Worm (Caenorhabditis elegans) whole organism, young adult: ENCODE measurements around the gene npr-12.

Experiments
- B0019.2 ChIP-seq: fragments of 200-800 bp; sonication (Bioruptor generic); conservative IDR thresholded peaks from 2 replicates; pipeline ENCODE4 v1.3.6; 2022; ENCODE audit warnings: missing genetic modification reagents, missing genetic modification characterization, missing compliant biosample characterization
- B0336.3 ChIP-seq: fragments of 200-800 bp; sonication (Bioruptor generic); IDR thresholded peaks from 2 replicates; pipeline ENCODE4 v1.3.6; 2022; ENCODE audit warnings: missing genetic modification characterization, missing compliant biosample characterization
- C06A6.2 ChIP-seq: fragments of 200-800 bp; sonication (Bioruptor generic); conservative IDR thresholded peaks from 2 replicates; pipeline ENCODE4 v1.3.6; 2022; ENCODE audit warnings: missing genetic modification characterization, missing compliant biosample characterization
- D2030.7 ChIP-seq: fragments of 200-800 bp; sonication (Bioruptor generic); IDR thresholded peaks from 2 replicates; pipeline ENCODE4 v1.3.6; 2022; ENCODE audit warnings: missing genetic modification reagents, missing genetic modification characterization, missing compliant biosample characterization
- F10E7.11 ChIP-seq: sonication (generic microtip); optimal IDR thresholded peaks from 2 replicates; lab custom pipeline; 2017; ENCODE audit warnings: mild to moderate bottlenecking, missing genetic modification characterization, moderate library complexity, missing compliant biosample characterization
- F22D6.2 ChIP-seq: sonication (generic microtip); optimal IDR thresholded peaks from 2 replicates; lab custom pipeline; 2016; ENCODE audit warnings: mild to moderate bottlenecking, missing genetic modification characterization, missing compliant biosample characterization
- F33H1.4 ChIP-seq: fragments of 200-800 bp; sonication (Bioruptor generic); IDR thresholded peaks from 2 replicates; pipeline ENCODE4 v1.3.6; 2022; ENCODE audit warnings: missing genetic modification reagents, missing genetic modification characterization, missing compliant biosample characterization
- F52B5.7 ChIP-seq: sonication (generic microtip); optimal IDR thresholded peaks from 2 replicates; lab custom pipeline; 2016; ENCODE audit warnings: mild to moderate bottlenecking, missing genetic modification characterization, missing compliant biosample characterization
- attf-3 ChIP-seq: fragments of 200-800 bp; sonication (Bioruptor generic); conservative IDR thresholded peaks from 2 replicates; pipeline ENCODE4 v1.3.6; 2022; ENCODE audit warnings: missing genetic modification reagents, missing genetic modification characterization, missing compliant biosample characterization
- bed-2 ChIP-seq: fragments of 200-800 bp; sonication (Bioruptor generic); IDR thresholded peaks from 2 replicates; pipeline ENCODE4 v1.3.6; 2022; ENCODE audit warnings: missing genetic modification reagents, missing genetic modification characterization, missing compliant biosample characterization
- cebp-1 ChIP-seq, 2 experiments: fragments of 200-800 bp in 1 of 2; sonication (Bioruptor generic) in 1 of 2; sonication (generic microtip) in 1 of 2; IDR thresholded peaks in 1 of 2; optimal IDR thresholded peaks in 1 of 2; 2 replicates each; pipeline versions ENCODE4 v1.3.6 to Lab custom; 2017 to 2022; ENCODE audit warnings: missing compliant biosample characterization in 2 of 2, missing genetic modification characterization in 2 of 2, mild to moderate bottlenecking in 1 of 2, missing genetic modification reagents in 1 of 2, moderate library complexity in 1 of 2
- ceh-79 ChIP-seq: sonication (generic microtip); optimal IDR thresholded peaks from 2 replicates; lab custom pipeline; 2017; ENCODE audit warnings: mild to moderate bottlenecking, missing genetic modification characterization, missing compliant biosample characterization
- ceh-91 ChIP-seq: fragments of 200-800 bp; sonication (Bioruptor generic); IDR thresholded peaks from 2 replicates; pipeline ENCODE4 v1.3.6; 2022; ENCODE audit warnings: missing genetic modification reagents, missing genetic modification characterization, missing compliant biosample characterization
- dpl-1 ChIP-seq: fragments of 150-350 bp; optimal IDR thresholded peaks from 2 replicates; lab custom pipeline; 2014; ENCODE audit warnings: missing biosample characterization, missing genetic modification reagents, missing genetic modification characterization
- egrh-3 ChIP-seq: fragments of 200-800 bp; sonication (Bioruptor generic); IDR thresholded peaks from 2 replicates; pipeline ENCODE4 v1.3.6; 2022; ENCODE audit warnings: missing genetic modification reagents, missing genetic modification characterization, missing compliant biosample characterization
- ekl-4 ChIP-seq: fragments of 200-800 bp; sonication (Bioruptor generic); IDR thresholded peaks from 2 replicates; pipeline ENCODE4 v1.3.6; 2022; ENCODE audit warnings: missing genetic modification reagents, missing genetic modification characterization, missing compliant biosample characterization
- gei-17 ChIP-seq: fragments of 200-800 bp; sonication (Bioruptor generic); optimal IDR thresholded peaks from 2 replicates; lab custom pipeline; 2018; ENCODE audit warnings: mild to moderate bottlenecking, missing genetic modification characterization, missing compliant biosample characterization
- him-1 ChIP-seq: sonication (generic microtip); optimal IDR thresholded peaks from 2 replicates; lab custom pipeline; 2016; ENCODE audit warnings: missing genotype, missing genetic modification reagents, missing genetic modification characterization, missing compliant biosample characterization
- hmg-1.2 ChIP-seq: fragments of 200-800 bp; sonication (Bioruptor generic); IDR thresholded peaks from 2 replicates; pipeline ENCODE4 v1.3.6; 2022; ENCODE audit warnings: missing genetic modification reagents, missing genetic modification characterization, missing compliant biosample characterization
- hmg-20 ChIP-seq: fragments of 200-800 bp; sonication (Bioruptor generic); IDR thresholded peaks from 2 replicates; pipeline ENCODE4 v1.3.6; 2022; ENCODE audit warnings: missing genetic modification reagents, missing genetic modification characterization, missing compliant biosample characterization
- hsf-1 ChIP-seq: fragments of 200-800 bp; sonication (Bioruptor generic); IDR thresholded peaks from 2 replicates; pipeline ENCODE4 v1.3.6; 2022; ENCODE audit warnings: missing genetic modification reagents, missing genetic modification characterization, missing compliant biosample characterization
- let-607 ChIP-seq, 2 experiments: fragments of 200-800 bp in 1 of 2; sonication (Bioruptor generic) in 1 of 2; sonication (generic microtip) in 1 of 2; optimal IDR thresholded peaks; 2 replicates each; lab custom pipeline; 2016 to 2018; ENCODE audit warnings: mild to moderate bottlenecking in 2 of 2, missing compliant biosample characterization in 2 of 2, missing genetic modification characterization in 2 of 2, moderate library complexity in 2 of 2, missing genotype in 1 of 2
- lin-26 ChIP-seq: fragments of 200-800 bp; sonication (Bioruptor generic); IDR thresholded peaks from 2 replicates; pipeline ENCODE4 v1.3.6; 2022; ENCODE audit warnings: missing genetic modification reagents, missing genetic modification characterization, missing compliant biosample characterization
- lin-35 ChIP-seq, 3 experiments: fragments of 150-350 bp in 2 of 3; sonication (generic microtip) in 1 of 3; optimal IDR thresholded peaks; 2 replicates each; lab custom pipeline; 2014 to 2018; ENCODE audit warnings: missing biosample characterization in 3 of 3, missing genetic modification characterization in 3 of 3, missing genetic modification reagents in 3 of 3
- lir-1 ChIP-seq: fragments of 200-800 bp; sonication (Bioruptor generic); conservative IDR thresholded peaks from 2 replicates; pipeline ENCODE4 v1.3.6; 2022; ENCODE audit warnings: missing genetic modification reagents, missing genetic modification characterization, missing compliant biosample characterization
- nfya-1 ChIP-seq: sonication (generic microtip); optimal IDR thresholded peaks from 2 replicates; lab custom pipeline; 2017; ENCODE audit warnings: antibody characterized with exemption, missing compliant biosample characterization, missing genetic modification characterization, borderline replicate concordance; ENCODE audit not compliant: insufficient read depth
- nfya-2 ChIP-seq: fragments of 200-800 bp; sonication (Bioruptor generic); IDR thresholded peaks from 2 replicates; pipeline ENCODE4 v1.3.6; 2022; ENCODE audit warnings: missing genetic modification reagents, missing genetic modification characterization, missing compliant biosample characterization
- nhr-120 ChIP-seq: fragments of 200-800 bp; sonication (Bioruptor generic); IDR thresholded peaks from 2 replicates; pipeline ENCODE4 v1.3.6; 2022; ENCODE audit warnings: missing genetic modification characterization, missing compliant biosample characterization
- nhr-179 ChIP-seq: sonication (generic microtip); optimal IDR thresholded peaks from 2 replicates; lab custom pipeline; 2016; ENCODE audit warnings: mild to moderate bottlenecking, missing genetic modification characterization, missing compliant biosample characterization
- nhr-27 ChIP-seq: fragments of 200-800 bp; sonication (Bioruptor generic); optimal IDR thresholded peaks from 2 replicates; lab custom pipeline; 2018; ENCODE audit warnings: mild to moderate bottlenecking, missing genetic modification characterization, moderate library complexity, missing compliant biosample characterization
- sea-2 ChIP-seq: fragments of 200-800 bp; sonication (Bioruptor generic); IDR thresholded peaks from 2 replicates; pipeline ENCODE4 v1.3.6; 2022; ENCODE audit warnings: missing genetic modification characterization, missing compliant biosample characterization
- snpc-1.3 ChIP-seq: sonication (generic microtip); optimal IDR thresholded peaks from 2 replicates; lab custom pipeline; 2017; ENCODE audit warnings: missing genetic modification characterization, mild to moderate bottlenecking, missing compliant biosample characterization, antibody characterized with exemption, moderate library complexity, missing genotype, missing genetic modification reagents; ENCODE audit not compliant: insufficient read depth
- snpc-4 ChIP-seq, 5 experiments: fragments of 150-350 bp in 1 of 5; sonication (generic microtip) in 4 of 5; optimal IDR thresholded peaks; 2 replicates each; lab custom pipeline; 2014 to 2018; ENCODE audit warnings: missing genetic modification characterization in 5 of 5, missing biosample characterization in 3 of 5, antibody characterized with exemption in 2 of 5, mild to moderate bottlenecking in 2 of 5, missing compliant biosample characterization in 2 of 5, missing genotype in 2 of 5, moderate library complexity in 2 of 5, missing genetic modification reagents in 1 of 5
- sptf-2 ChIP-seq: fragments of 200-800 bp; sonication (Bioruptor generic); optimal IDR thresholded peaks from 2 replicates; lab custom pipeline; 2018; ENCODE audit warnings: mild to moderate bottlenecking, missing genetic modification characterization, missing compliant biosample characterization
- tbp1 ChIP-seq: fragments of 200-800 bp; sonication (Bioruptor generic); optimal IDR thresholded peaks from 2 replicates; lab custom pipeline; 2018; ENCODE audit warnings: mild to moderate bottlenecking, missing genetic modification characterization, missing compliant biosample characterization
- ztf-28 ChIP-seq: fragments of 200-800 bp; sonication (Bioruptor generic); IDR thresholded peaks from 2 replicates; pipeline ENCODE4 v1.3.6; 2022; ENCODE audit warnings: missing genetic modification reagents, missing genetic modification characterization, missing compliant biosample characterization
- ztf-3 ChIP-seq: fragments of 200-800 bp; sonication (Bioruptor generic); optimal IDR thresholded peaks from 2 replicates; lab custom pipeline; 2018; ENCODE audit warnings: mild to moderate bottlenecking, missing genetic modification characterization, missing compliant biosample characterization

Gene npr-12

ce11 chrIV:6951259-6951658 lies 13.8 kb upstream of the npr-12 start:
- TF ChIP-seq ceh-79 (tag; lab: Kevin White, UChicago): no peak
- no peak for TF ChIP-seq cebp-1 (GFP tag; IDR thresholded peaks at IDR 0.05; lab: Robert Waterston, UW)
- TF ChIP-seq cebp-1 (tag; optimal IDR thresholded peaks at IDR 0.05; lab: Kevin White, UChicago): no peak
- TF ChIP-seq let-607 (tag; optimal IDR thresholded peaks at IDR 0.05; lab: Kevin White, UChicago): no peak
- no peak for TF ChIP-seq F52B5.7
- TF ChIP-seq lin-26: no peak
- TF ChIP-seq lir-1 (GFP tag; lab: Robert Waterston, UW): no peak

ce11 chrIV:6946832-6947231 lies 9.4 kb upstream of the npr-12 start:
- no peak for TF ChIP-seq F33H1.4
- TF ChIP-seq D2030.7 (GFP tag; lab: Robert Waterston, UW): no peak
- TF ChIP-seq hsf-1 (GFP tag; lab: Robert Waterston, UW): no peak
- TF ChIP-seq ekl-4 (GFP tag; lab: Robert Waterston, UW): no peak
- TF ChIP-seq bed-2: no peak
- TF ChIP-seq nfya-1 (tag; lab: Kevin White, UChicago): no peak
- TF ChIP-seq sptf-2 (GFP tag; lab: Kevin White, UChicago): no peak
- no peak for TF ChIP-seq hmg-20 (GFP tag; lab: Robert Waterston, UW)

ce11 chrIV:6941101-6941500 lies 3.7 kb upstream of the npr-12 start:
- no peak for TF ChIP-seq lin-35 (GFP tag; optimal IDR thresholded peaks at IDR 0.05; lab: Kevin White, UChicago)
- TF ChIP-seq F22D6.2 (tag; lab: Kevin White, UChicago): no peak
- no peak for TF ChIP-seq F10E7.11 (tag; lab: Kevin White, UChicago)
- no peak for TF ChIP-seq B0336.3 (GFP tag; lab: Robert Waterston, UW)
- TF ChIP-seq attf-3: no peak
- TF ChIP-seq nfya-2 (GFP tag; lab: Robert Waterston, UW): no peak
- TF ChIP-seq snpc-4 (GFP tag; optimal IDR thresholded peaks at IDR 0.05; lab: Kevin White, UChicago): no peak
- TF ChIP-seq snpc-4 (tag; optimal IDR thresholded peaks at IDR 0.05; lab: Kevin White, UChicago): no peak
- no peak for TF ChIP-seq dpl-1 (GFP tag; lab: Kevin White, UChicago)
- TF ChIP-seq nhr-120 (GFP tag; lab: Robert Waterston, UW): no peak
- no peak for TF ChIP-seq ceh-91
- no peak for TF ChIP-seq D2030.7 (GFP tag; lab: Robert Waterston, UW)
- TF ChIP-seq ztf-3 (GFP tag; lab: Kevin White, UChicago): no peak
- TF ChIP-seq nhr-27 (tag; lab: Kevin White, UChicago): no peak
- TF ChIP-seq ztf-28: no peak
- no peak for TF ChIP-seq snpc-1.3

- TF ChIP-seq C06A6.2 (GFP tag; lab: Robert Waterston, UW) (no peak), F33H1.4 (no peak), him-1 (tag; lab: Kevin White, UChicago) (no peak), dpl-1 (GFP tag; lab: Kevin White, UChicago) (no peak), F10E7.11 (tag; lab: Kevin White, UChicago) (no peak), hmg-1.2 (GFP tag; lab: Robert Waterston, UW) (no peak), gei-17 (GFP tag; lab: Kevin White, UChicago) (no peak), tbp1 (GFP tag; lab: Kevin White, UChicago) (no peak), nhr-179 (tag; lab: Kevin White, UChicago) (no peak), B0019.2 (GFP tag; lab: Robert Waterston, UW) (no peak), sea-2 (GFP tag; lab: Robert Waterston, UW) (no peak), ztf-28 (no peak), ekl-4 (GFP tag; lab: Robert Waterston, UW) (no peak), egrh-3 (GFP tag; lab: Robert Waterston, UW) (no peak)
These were observed 9.0 kb downstream of the npr-12 start, which contains the start of gene cest-6 for ce11 chrIV:6928417-6928816. cest-6 (minus strand) TSS chrIV:6928517.
